Worm (Caenorhabditis elegans) whole organism, L3 larva: ENCODE measurements around the gene C17F4.12.
A peak's percentile ranks its signal among the peaks of the same experiment; 100 is the strongest.

ENCODE experiments used
- elt-1 ChIP-seq: fragments of 150-350 bp; optimal IDR thresholded peaks from 2 replicates; lab custom pipeline; 2014; ENCODE audit warnings: missing biosample characterization, missing genetic modification characterization
- fos-1 ChIP-seq: fragments of 150-350 bp; optimal IDR thresholded peaks from 2 replicates; lab custom pipeline; 2014; ENCODE audit warnings: missing biosample characterization, missing genetic modification characterization
- jun-1 ChIP-seq: fragments of 150-350 bp; optimal IDR thresholded peaks from 2 replicates; lab custom pipeline; 2014; ENCODE audit warnings: missing biosample characterization, missing genetic modification reagents, missing genetic modification characterization
- nhr-76 ChIP-seq: fragments of 150-350 bp; sonication (generic microtip); optimal IDR thresholded peaks from 5 replicates; lab custom pipeline; 2014; ENCODE audit warnings: missing biosample characterization, missing genetic modification characterization
- ztf-11 ChIP-seq: fragments of 150-350 bp; optimal IDR thresholded peaks from 2 replicates; lab custom pipeline; 2014; ENCODE audit warnings: missing biosample characterization, missing genetic modification characterization

ce11 chrII:3245836-3246235 is 1.9 kb upstream of the C17F4.12 start, which contains the start of gene C17F4.7:
- TF ChIP-seq nhr-76 (tag; lab: Kevin White, UChicago) = no peak
- peak; percentile 71 for TF ChIP-seq jun-1 (tag; lab: Kevin White, UChicago)
- TF ChIP-seq ztf-11 (tag; lab: Kevin White, UChicago) = no peak
- TF ChIP-seq elt-1 (tag; lab: Kevin White, UChicago) = no peak
- no peak for TF ChIP-seq fos-1 (tag; lab: Kevin White, UChicago)
